Worm (Caenorhabditis elegans) whole organism, L3 larva: Measurements from ENCODE around the gene irg-1.

ENCODE experiments used
- ZK546.5 ChIP-seq: sonication (generic microtip); optimal IDR thresholded peaks from 2 replicates; lab custom pipeline; 2017; ENCODE audit warnings: missing biosample characterization, missing genetic modification characterization
- aly-2 ChIP-seq: fragments of 150-350 bp; optimal IDR thresholded peaks from 2 replicates; lab custom pipeline; 2014; ENCODE audit warnings: missing biosample characterization, missing genetic modification characterization
- ama-1 ChIP-seq: fragments of 150-350 bp; optimal IDR thresholded peaks from 2 replicates; lab custom pipeline; 2018
- ceh-16 ChIP-seq: sonication (generic microtip); optimal IDR thresholded peaks from 2 replicates; lab custom pipeline; 2017; ENCODE audit warnings: missing biosample characterization, missing genetic modification characterization
- ceh-28 ChIP-seq: fragments of 150-350 bp; optimal IDR thresholded peaks from 2 replicates; lab custom pipeline; 2014; ENCODE audit warnings: missing biosample characterization, missing genetic modification reagents, missing genetic modification characterization
- ceh-9 ChIP-seq: sonication (generic microtip); optimal IDR thresholded peaks from 2 replicates; lab custom pipeline; 2018; ENCODE audit warnings: missing biosample characterization, missing genetic modification characterization
- egl-27 ChIP-seq: sonication (generic microtip); optimal IDR thresholded peaks from 4 replicates; lab custom pipeline; 2017; ENCODE audit warnings: missing biosample characterization, missing genetic modification reagents, missing genetic modification characterization
- egl-5 ChIP-seq: fragments of 150-350 bp; optimal IDR thresholded peaks from 2 replicates; lab custom pipeline; 2017; ENCODE audit warnings: missing biosample characterization, missing genetic modification reagents, missing genetic modification characterization, inconsistent platforms
- elt-2 ChIP-seq: sonication (generic microtip); optimal IDR thresholded peaks from 2 replicates; lab custom pipeline; 2016; ENCODE audit warnings: missing genetic modification reagents, mild to moderate bottlenecking, missing genetic modification characterization, missing compliant biosample characterization
- elt-3 ChIP-seq, 3 experiments: fragments of 150-350 bp in 1 of 3; sonication (generic microtip) in 2 of 3; optimal IDR thresholded peaks; 2 replicates in 2 of 3; 4 replicates in 1 of 3; lab custom pipeline; 2014 to 2017; ENCODE audit warnings: missing biosample characterization in 3 of 3, missing genetic modification characterization in 3 of 3
- fkh-10 ChIP-seq: sonication (generic microtip); optimal IDR thresholded peaks from 2 replicates; lab custom pipeline; 2017; ENCODE audit warnings: missing biosample characterization, missing genetic modification reagents, missing genetic modification characterization
- hmg-11 ChIP-seq: sonication (generic microtip); optimal IDR thresholded peaks from 2 replicates; lab custom pipeline; 2016; ENCODE audit warnings: missing genetic modification characterization, missing compliant biosample characterization
- jun-1 ChIP-seq: fragments of 150-350 bp; optimal IDR thresholded peaks from 2 replicates; lab custom pipeline; 2014; ENCODE audit warnings: missing biosample characterization, missing genetic modification reagents, missing genetic modification characterization
- lin-15B ChIP-seq: fragments of 150-350 bp; optimal IDR thresholded peaks from 2 replicates; lab custom pipeline; 2014; ENCODE audit warnings: missing biosample characterization, missing genetic modification characterization
- lin-39 ChIP-seq: fragments of 150-350 bp; optimal IDR thresholded peaks from 2 replicates; lab custom pipeline; 2018; ENCODE audit warnings: missing biosample characterization, missing genetic modification reagents, missing genetic modification characterization
- lsy-12 ChIP-seq: sonication (generic microtip); optimal IDR thresholded peaks from 2 replicates; lab custom pipeline; 2016; ENCODE audit warnings: mild to moderate bottlenecking, missing genetic modification characterization, missing compliant biosample characterization
- nfya-1 ChIP-seq: sonication (generic microtip); optimal IDR thresholded peaks from 2 replicates; lab custom pipeline; 2017; ENCODE audit warnings: missing genetic modification characterization, mild to moderate bottlenecking, missing compliant biosample characterization, antibody characterized with exemption, moderate library complexity; ENCODE audit not compliant: insufficient read depth
- nhr-11 ChIP-seq: fragments of 150-350 bp; optimal IDR thresholded peaks from 2 replicates; lab custom pipeline; 2014; ENCODE audit warnings: missing biosample characterization, missing genetic modification characterization
- nhr-12 ChIP-seq: fragments of 150-350 bp; optimal IDR thresholded peaks from 2 replicates; lab custom pipeline; 2014; ENCODE audit warnings: missing biosample characterization, missing genetic modification characterization
- nhr-237 ChIP-seq: fragments of 150-350 bp; optimal IDR thresholded peaks from 2 replicates; lab custom pipeline; 2014; ENCODE audit warnings: missing biosample characterization, missing genetic modification characterization
- nhr-25 ChIP-seq: sonication (generic microtip); optimal IDR thresholded peaks from 2 replicates; lab custom pipeline; 2017; ENCODE audit warnings: missing biosample characterization, missing genetic modification characterization
- nhr-28 ChIP-seq: fragments of 150-350 bp; optimal IDR thresholded peaks from 2 replicates; lab custom pipeline; 2014; ENCODE audit warnings: missing biosample characterization, missing genetic modification characterization
- nhr-43 ChIP-seq: sonication (generic microtip); optimal IDR thresholded peaks from 2 replicates; lab custom pipeline; 2016; ENCODE audit warnings: mild to moderate bottlenecking, missing genetic modification characterization, missing compliant biosample characterization; ENCODE audit not compliant: poor library complexity, severe bottlenecking
- nhr-67 ChIP-seq: fragments of 150-350 bp; optimal IDR thresholded peaks from 2 replicates; lab custom pipeline; 2014; ENCODE audit warnings: missing biosample characterization, missing genetic modification characterization
- nhr-77 ChIP-seq: fragments of 150-350 bp; optimal IDR thresholded peaks from 2 replicates; lab custom pipeline; 2014; ENCODE audit warnings: missing biosample characterization, missing genetic modification characterization
- pha-4 ChIP-seq: fragments of 150-350 bp; optimal IDR thresholded peaks from 2 replicates; lab custom pipeline; 2014; ENCODE audit warnings: missing biosample characterization, missing genetic modification reagents, missing genetic modification characterization
- pqm-1 ChIP-seq: fragments of 150-350 bp; optimal IDR thresholded peaks from 2 replicates; lab custom pipeline; 2017; ENCODE audit warnings: missing biosample characterization, missing genetic modification characterization, inconsistent platforms
- sea-2 ChIP-seq: fragments of 150-350 bp; sonication (generic microtip); optimal IDR thresholded peaks from 4 replicates; lab custom pipeline; 2014; ENCODE audit warnings: missing biosample characterization, missing genetic modification reagents, missing genetic modification characterization
- skn-1 ChIP-seq: fragments of 150-350 bp; optimal IDR thresholded peaks from 2 replicates; lab custom pipeline; 2014; ENCODE audit warnings: missing biosample characterization, missing genetic modification characterization
- snpc-4 ChIP-seq: fragments of 150-350 bp; optimal IDR thresholded peaks from 2 replicates; lab custom pipeline; 2014; ENCODE audit warnings: missing biosample characterization, missing genetic modification characterization
- unc-39 ChIP-seq: sonication (generic microtip); optimal IDR thresholded peaks from 4 replicates; lab custom pipeline; 2017; ENCODE audit warnings: missing biosample characterization, missing genetic modification characterization
- unc-62 ChIP-seq: fragments of 150-350 bp; sonication (generic microtip); optimal IDR thresholded peaks from 4 replicates; lab custom pipeline; 2014; ENCODE audit warnings: missing biosample characterization, missing genetic modification reagents, missing genetic modification characterization
- zag-1 ChIP-seq: fragments of 150-350 bp; optimal IDR thresholded peaks from 2 replicates; lab custom pipeline; 2014; ENCODE audit warnings: missing biosample characterization, missing genetic modification characterization
- ztf-4 ChIP-seq: fragments of 150-350 bp; optimal IDR thresholded peaks from 2 replicates; lab custom pipeline; 2014; ENCODE audit warnings: missing biosample characterization, missing genetic modification characterization

Gene irg-1

ce11 chrV:3482550-3483002, 40.8 kb upstream of the irg-1 start, which contains the start of gene lys-7:
Gene lys-7 (minus strand): TSS chrV:3482600.
- no peak for TF ChIP-seq ama-1 (lab: Kevin White, UChicago)
- TF ChIP-seq hmg-11, result no peak
- TF ChIP-seq snpc-4 (tag; lab: Kevin White, UChicago), result no peak
- TF ChIP-seq nhr-67 (tag; lab: Kevin White, UChicago), result no peak
- peak; percentile 2 for TF ChIP-seq pqm-1
- TF ChIP-seq lin-15B (tag; lab: Kevin White, UChicago), result no peak
- no peak for TF ChIP-seq ceh-9 (tag; lab: Kevin White, UChicago)
- no peak for TF ChIP-seq aly-2 (tag; lab: Kevin White, UChicago)
- no peak for TF ChIP-seq pha-4
- TF ChIP-seq ceh-28 (tag; lab: Kevin White, UChicago), result no peak
- peak; percentile 67 for TF ChIP-seq elt-2 (tag; lab: Kevin White, UChicago)
- TF ChIP-seq zag-1 (tag; lab: Kevin White, UChicago), result no peak
- TF ChIP-seq skn-1 (tag; lab: Kevin White, UChicago), result no peak
- no peak for TF ChIP-seq sea-2 (GFP tag; lab: Kevin White, UChicago)
- TF ChIP-seq ZK546.5 (tag; lab: Kevin White, UChicago), result no peak
- TF ChIP-seq nhr-43 (tag; lab: Kevin White, UChicago), result no peak
- TF ChIP-seq nhr-77 (tag; lab: Kevin White, UChicago), result no peak
- TF ChIP-seq nhr-237 (tag; lab: Kevin White, UChicago), result no peak
- no peak for TF ChIP-seq nhr-28 (tag; lab: Kevin White, UChicago)
- peak; percentile 23 for TF ChIP-seq jun-1
- TF ChIP-seq unc-39 (tag; lab: Kevin White, UChicago), result no peak

ce11 chrV:3484702-3485101, 38.7 kb upstream of the irg-1 start, which contains the start of gene srbc-33:
Gene srbc-33 (minus strand): TSS chrV:3484802.
- no peak for TF ChIP-seq nhr-237 (tag; lab: Kevin White, UChicago)
- no peak for TF ChIP-seq aly-2 (tag; lab: Kevin White, UChicago)
- TF ChIP-seq ztf-4 (tag; lab: Kevin White, UChicago), result no peak
- TF ChIP-seq lin-39 (tag; lab: Kevin White, UChicago), result no peak
- no peak for TF ChIP-seq lin-15B (tag; lab: Kevin White, UChicago)
- TF ChIP-seq lsy-12 (tag; lab: Kevin White, UChicago), result no peak
- TF ChIP-seq, all 47 proteins: peak for 0

ce11 chrV:3486857-3487256, 36.5 kb upstream of the irg-1 start, which contains the start of gene srbc-32:
Gene srbc-32 (minus strand): TSS chrV:3486957.
- TF ChIP-seq sea-2 (GFP tag; lab: Kevin White, UChicago) (no peak), lsy-12 (tag; lab: Kevin White, UChicago) (no peak), lin-15B (tag; lab: Kevin White, UChicago) (no peak)

- TF ChIP-seq nhr-25 (tag; lab: Kevin White, UChicago) (no peak), elt-2 (tag; lab: Kevin White, UChicago) (no peak), lsy-12 (tag; lab: Kevin White, UChicago) (no peak)
These were observed 33.0 kb upstream of the irg-1 start, which contains the start of gene srbc-36 for ce11 chrV:3490435-3490834. Gene srbc-36 (minus strand): TSS chrV:3490535.

ce11 chrV:3496880-3497279, 26.5 kb upstream of the irg-1 start, which contains the start of gene C07G3.15:
Gene C07G3.15 (minus strand): TSS chrV:3496980.
- TF ChIP-seq nhr-12 (tag; lab: Kevin White, UChicago) (no peak), nfya-1 (tag; lab: Kevin White, UChicago) (no peak), nhr-11 (tag; lab: Kevin White, UChicago) (no peak), unc-62 (GFP tag; lab: Kevin White, UChicago) (no peak), nhr-77 (tag; lab: Kevin White, UChicago) (no peak), lsy-12 (tag; lab: Kevin White, UChicago) (no peak), egl-5 (tag; lab: Kevin White, UChicago) (no peak), ZK546.5 (tag; lab: Kevin White, UChicago) (no peak), ztf-4 (tag; lab: Kevin White, UChicago) (no peak), ceh-9 (tag; lab: Kevin White, UChicago) (no peak), elt-3 (tag; optimal IDR thresholded peaks at IDR 0.05; lab: Kevin White, UChicago) (no peak), elt-2 (tag; lab: Kevin White, UChicago) (no peak), nhr-43 (tag; lab: Kevin White, UChicago) (no peak), pqm-1 (no peak), fkh-10 (GFP tag; lab: Kevin White, UChicago) (no peak), egl-27 (tag; lab: Kevin White, UChicago) (no peak), ceh-16 (tag; lab: Kevin White, UChicago) (no peak)
- TF ChIP-seq, all 47 proteins: peak for 0
